Fruit fly (Drosophila melanogaster) whole organism, prepupa: ENCODE measurements around the gene CG1582.
A peak's percentile ranks its signal among the peaks of the same experiment; 100 is the strongest.

ENCODE experiments used
- CG10631 ChIP-seq: fragments of 200-800 bp; sonication (Bioruptor generic); optimal IDR thresholded peaks from 2 replicates; lab custom pipeline; 2016; ENCODE audit warnings: missing biosample characterization, missing genetic modification characterization
- CG10669 ChIP-seq: fragments of 200-800 bp; sonication (Bioruptor generic); optimal IDR thresholded peaks from 3 replicates; lab custom pipeline; 2018; ENCODE audit warnings: missing biosample characterization, mild to moderate bottlenecking, missing genetic modification characterization, moderate library complexity
- CG11762 ChIP-seq: fragments of 200-800 bp; sonication (Bioruptor generic); optimal IDR thresholded peaks from 3 replicates; lab custom pipeline; 2016; ENCODE audit warnings: missing biosample characterization, missing genetic modification characterization; ENCODE audit not compliant: insufficient read depth
- CG15336 ChIP-seq: fragments of 200-800 bp; sonication (Bioruptor generic); IDR thresholded peaks from 2 replicates; pipeline ENCODE4 v1.3.6; 2022; ENCODE audit warnings: missing biosample characterization, missing genetic modification characterization
- CG1621 ChIP-seq: fragments of 200-800 bp; sonication (Bioruptor generic); optimal IDR thresholded peaks from 3 replicates; lab custom pipeline; 2018; ENCODE audit warnings: missing biosample characterization, mild to moderate bottlenecking, missing genetic modification characterization
- CG16779 ChIP-seq: fragments of 200-800 bp; sonication (Bioruptor generic); optimal IDR thresholded peaks from 3 replicates; lab custom pipeline; 2017; ENCODE audit warnings: missing biosample characterization, mild to moderate bottlenecking, missing genetic modification characterization
- CG3032 ChIP-seq: fragments of 200-800 bp; optimal IDR thresholded peaks from 2 replicates; lab custom pipeline; 2019; ENCODE audit warnings: missing biosample characterization, mild to moderate bottlenecking, missing genetic modification characterization, moderate library complexity
- CG31627 ChIP-seq: fragments of 200-800 bp; sonication (Bioruptor generic); optimal IDR thresholded peaks from 3 replicates; lab custom pipeline; 2016; ENCODE audit warnings: missing biosample characterization, missing genetic modification characterization
- CG32006 ChIP-seq: fragments of 200-800 bp; sonication (Bioruptor generic); optimal IDR thresholded peaks from 3 replicates; lab custom pipeline; 2017; ENCODE audit warnings: missing biosample characterization, mild to moderate bottlenecking, missing genetic modification characterization
- CG34406 ChIP-seq: fragments of 200-800 bp; sonication (Bioruptor generic); optimal IDR thresholded peaks from 3 replicates; lab custom pipeline; 2016; ENCODE audit warnings: missing biosample characterization, missing genetic modification characterization
- CG3919 ChIP-seq: fragments of 200-800 bp; sonication (Bioruptor generic); optimal IDR thresholded peaks from 3 replicates; lab custom pipeline; 2016; ENCODE audit warnings: missing biosample characterization, missing genetic modification characterization
- CG4318 ChIP-seq: fragments of 200-800 bp; sonication (Bioruptor generic); optimal IDR thresholded peaks from 3 replicates; lab custom pipeline; 2017; ENCODE audit warnings: missing biosample characterization, mild to moderate bottlenecking, missing genetic modification characterization
- CG6163 ChIP-seq: fragments of 200-800 bp; sonication (Bioruptor generic); IDR thresholded peaks from 3 replicates; pipeline ENCODE4 v1.3.6; 2022; ENCODE audit warnings: missing biosample characterization, missing genetic modification characterization
- CG6276 ChIP-seq: fragments of 200-800 bp; sonication (Bioruptor generic); optimal IDR thresholded peaks from 2 replicates; lab custom pipeline; 2017; ENCODE audit warnings: missing biosample characterization, mild to moderate bottlenecking, missing genetic modification characterization
- CG6792 ChIP-seq: fragments of 200-800 bp; sonication (Bioruptor generic); optimal IDR thresholded peaks from 3 replicates; lab custom pipeline; 2016; ENCODE audit warnings: missing biosample characterization, missing genetic modification characterization
- CG6854 ChIP-seq: fragments of 200-800 bp; sonication (Bioruptor generic); optimal IDR thresholded peaks from 2 replicates; lab custom pipeline; 2017; ENCODE audit warnings: missing biosample characterization, mild to moderate bottlenecking, missing genetic modification characterization
- CG7368 ChIP-seq: fragments of 200-800 bp; sonication (Bioruptor generic); optimal IDR thresholded peaks from 3 replicates; lab custom pipeline; 2016; ENCODE audit warnings: missing biosample characterization, missing genetic modification characterization
- CG8119 ChIP-seq: fragments of 200-800 bp; sonication (Bioruptor generic); IDR thresholded peaks from 3 replicates; pipeline ENCODE4 v1.3.6; 2022; ENCODE audit warnings: missing biosample characterization, missing genetic modification characterization
- CG8319 ChIP-seq: fragments of 200-800 bp; sonication (Bioruptor generic); optimal IDR thresholded peaks from 3 replicates; lab custom pipeline; 2016; ENCODE audit warnings: missing biosample characterization, missing genetic modification characterization
- CG8632 ChIP-seq: fragments of 200-800 bp; sonication (Bioruptor generic); optimal IDR thresholded peaks from 3 replicates; lab custom pipeline; 2016; ENCODE audit warnings: missing biosample characterization, missing genetic modification characterization
- Eip75B ChIP-seq: fragments of 200-800 bp; sonication (Bioruptor generic); optimal IDR thresholded peaks from 3 replicates; lab custom pipeline; 2016; ENCODE audit warnings: missing biosample characterization, missing genetic modification characterization
- Eip78C ChIP-seq: fragments of 200-800 bp; sonication (Bioruptor generic); peaks from one replicate; lab custom pipeline; 2016; ENCODE audit warnings: missing biosample characterization, missing genetic modification characterization
- Eip93F ChIP-seq: fragments of 200-800 bp; sonication (Bioruptor generic); optimal IDR thresholded peaks from 2 replicates; lab custom pipeline; 2016; ENCODE audit warnings: missing biosample characterization, mild to moderate bottlenecking, missing genetic modification characterization
- Ets96B ChIP-seq: fragments of 200-800 bp; optimal IDR thresholded peaks from 2 replicates; lab custom pipeline; 2019; ENCODE audit warnings: missing biosample characterization, mild to moderate bottlenecking, missing genetic modification characterization, moderate library complexity
- Gug ChIP-seq: fragments of 200-800 bp; sonication (Bioruptor generic); IDR thresholded peaks from 2 replicates; pipeline ENCODE4 v1.3.6; 2022; ENCODE audit warnings: missing biosample characterization, missing genetic modification characterization
- Hr38 ChIP-seq: sonication (Bioruptor generic); optimal IDR thresholded peaks from 2 replicates; lab custom pipeline; 2016; ENCODE audit warnings: missing biosample characterization, missing genetic modification characterization
- Lpt ChIP-seq: fragments of 200-800 bp; sonication (Bioruptor generic); optimal IDR thresholded peaks from 3 replicates; lab custom pipeline; 2016; ENCODE audit warnings: missing biosample characterization, missing genetic modification characterization
- Met ChIP-seq: fragments of 200-800 bp; sonication (Bioruptor generic); optimal IDR thresholded peaks from 3 replicates; lab custom pipeline; 2016; ENCODE audit warnings: missing biosample characterization, missing genetic modification characterization
- OdsH ChIP-seq: fragments of 200-800 bp; sonication (Bioruptor generic); optimal IDR thresholded peaks from 3 replicates; lab custom pipeline; 2016; ENCODE audit warnings: missing biosample characterization, missing genetic modification characterization
- Smox ChIP-seq: fragments of 200-800 bp; sonication (Bioruptor generic); optimal IDR thresholded peaks from 3 replicates; lab custom pipeline; 2016; ENCODE audit warnings: missing biosample characterization, missing genetic modification characterization
- Sox102F ChIP-seq: fragments of 200-800 bp; sonication (Bioruptor generic); optimal IDR thresholded peaks from 2 replicates; lab custom pipeline; 2016; ENCODE audit warnings: missing biosample characterization, mild to moderate bottlenecking, missing genetic modification characterization
- Sox14 ChIP-seq: fragments of 200-800 bp; sonication (Bioruptor generic); optimal IDR thresholded peaks from 3 replicates; lab custom pipeline; 2016; ENCODE audit warnings: missing biosample characterization, missing genetic modification characterization
- Sox15 ChIP-seq: fragments of 200-800 bp; sonication (Bioruptor generic); optimal IDR thresholded peaks from 3 replicates; lab custom pipeline; 2016; ENCODE audit warnings: missing biosample characterization, missing genetic modification characterization
- achi ChIP-seq: fragments of 200-800 bp; sonication (Bioruptor generic); optimal IDR thresholded peaks from 3 replicates; lab custom pipeline; 2016; ENCODE audit warnings: missing biosample characterization, missing genetic modification characterization
- acj6 ChIP-seq: fragments of 200-800 bp; sonication (Bioruptor generic); optimal IDR thresholded peaks from 3 replicates; lab custom pipeline; 2016; ENCODE audit warnings: missing biosample characterization, missing genetic modification characterization
- cyc ChIP-seq: fragments of 200-800 bp; sonication (Bioruptor generic); optimal IDR thresholded peaks from 3 replicates; lab custom pipeline; 2016; ENCODE audit warnings: missing biosample characterization, missing genetic modification characterization
- dac ChIP-seq: fragments of 200-800 bp; sonication (Bioruptor generic); optimal IDR thresholded peaks from 2 replicates; lab custom pipeline; 2017; ENCODE audit warnings: missing biosample characterization, mild to moderate bottlenecking, missing genetic modification characterization
- esn ChIP-seq: fragments of 200-800 bp; sonication (Bioruptor generic); optimal IDR thresholded peaks from 2 replicates; lab custom pipeline; 2016; ENCODE audit warnings: missing biosample characterization, mild to moderate bottlenecking, missing genetic modification characterization, moderate library complexity
- fd59A ChIP-seq: fragments of 200-800 bp; sonication (Bioruptor generic); optimal IDR thresholded peaks from 2 replicates; lab custom pipeline; 2017; ENCODE audit warnings: missing biosample characterization, mild to moderate bottlenecking, missing genetic modification characterization, missing genetic modification reagents
- fd85E ChIP-seq: fragments of 200-800 bp; sonication (Bioruptor generic); optimal IDR thresholded peaks from 3 replicates; lab custom pipeline; 2016; ENCODE audit warnings: missing biosample characterization, missing genetic modification characterization
- fkh ChIP-seq: fragments of 200-800 bp; sonication (Bioruptor generic); optimal IDR thresholded peaks from 3 replicates; lab custom pipeline; 2017; ENCODE audit warnings: missing biosample characterization, mild to moderate bottlenecking, missing genetic modification characterization, moderate library complexity
- lz ChIP-seq: fragments of 200-800 bp; sonication (Bioruptor generic); optimal IDR thresholded peaks from 3 replicates; lab custom pipeline; 2016; ENCODE audit warnings: missing biosample characterization, missing genetic modification characterization
- net ChIP-seq: fragments of 200-800 bp; sonication (Bioruptor generic); optimal IDR thresholded peaks from 3 replicates; lab custom pipeline; 2016; ENCODE audit warnings: missing biosample characterization, missing genetic modification characterization
- pdm3 ChIP-seq: fragments of 200-800 bp; sonication (Bioruptor generic); optimal IDR thresholded peaks from 3 replicates; lab custom pipeline; 2016; ENCODE audit warnings: missing biosample characterization, missing genetic modification characterization
- ss ChIP-seq, 2 experiments: fragments of 200-800 bp; sonication (Bioruptor generic); optimal IDR thresholded peaks; 2 replicates in 1 of 2; 3 replicates in 1 of 2; lab custom pipeline; 2017 to 2018; ENCODE audit warnings: mild to moderate bottlenecking in 2 of 2, missing biosample characterization in 2 of 2, missing genetic modification characterization in 2 of 2, moderate library complexity in 1 of 2
- svp ChIP-seq: fragments of 200-800 bp; sonication (Bioruptor generic); peaks from one replicate; lab custom pipeline; 2016; ENCODE audit warnings: missing biosample characterization, missing genetic modification characterization
- topi ChIP-seq: fragments of 200-800 bp; sonication (Bioruptor generic); optimal IDR thresholded peaks from 3 replicates; lab custom pipeline; 2016; ENCODE audit warnings: missing biosample characterization, missing genetic modification characterization

Gene CG1582

dm6 chrX:10936599-10936998, 37.5 kb upstream of the CG1582 start (continued):
- TF ChIP-seq CG1621 (tag; lab: Kevin White, UChicago) (peak; percentile 88), CG3919 (GFP tag; lab: Kevin White, UChicago) (peak; percentile 90), Sox102F (GFP tag; lab: Kevin White, UChicago) (peak; percentile 56), CG8119 (GFP tag; lab: Robert Waterston, UW) (peak; percentile 88), fkh (GFP tag; lab: Kevin White, UChicago) (peak; percentile 17), CG34406 (peak; percentile 76), Sox14 (peak; percentile 70), achi (GFP tag; lab: Kevin White, UChicago) (peak; percentile 86), fd85E (GFP tag; lab: Kevin White, UChicago) (peak; percentile 50), CG16779 (tag; lab: Kevin White, UChicago) (peak; percentile 71), CG10631 (GFP tag; lab: Kevin White, UChicago) (peak; percentile 88), cyc (peak; percentile 51), Gug (GFP tag; lab: Robert Waterston, UW) (peak; percentile 80), svp (GFP tag; lab: Kevin White, UChicago) (peak; percentile 73), Sox15 (GFP tag; lab: Kevin White, UChicago) (peak; percentile 54), net (GFP tag; lab: Kevin White, UChicago) (peak; percentile 87), Met (GFP tag; lab: Kevin White, UChicago) (peak; percentile 68), pdm3 (GFP tag; lab: Kevin White, UChicago) (peak; percentile 88), CG6163 (GFP tag; lab: Robert Waterston, UW) (peak; percentile 93), OdsH (GFP tag; lab: Kevin White, UChicago) (peak; percentile 86), acj6 (GFP tag; lab: Kevin White, UChicago) (peak; percentile 85), CG11762 (peak; percentile 78), lz (GFP tag; lab: Kevin White, UChicago) (peak; percentile 52), CG8319 (GFP tag; lab: Kevin White, UChicago) (peak; percentile 62), CG32006 (GFP tag; lab: Kevin White, UChicago) (peak; percentile 87), CG7368 (peak; percentile 83), Ets96B (tag; lab: Kevin White, UChicago) (peak; percentile 88), CG6276 (GFP tag; lab: Kevin White, UChicago) (peak; percentile 83), Eip78C (GFP tag; lab: Kevin White, UChicago) (peak; percentile 95), Lpt (GFP tag; lab: Kevin White, UChicago) (peak; percentile 80), topi (GFP tag; lab: Kevin White, UChicago) (peak; percentile 69)

- TF ChIP-seq CG16779 (tag; lab: Kevin White, UChicago) (no peak), CG8632 (GFP tag; lab: Kevin White, UChicago) (no peak), CG10669 (GFP tag; lab: Kevin White, UChicago) (no peak), fd59A (no peak), CG6854 (no peak)
- TF ChIP-seq, all 60 proteins: peak for 0
Measured at dm6 chrX:10935587-10935986, 36.5 kb upstream of the CG1582 start.

dm6 chrX:10933776-10934175, 34.7 kb upstream of the CG1582 start:
- peak; percentile 72 for TF ChIP-seq CG6163 (GFP tag; lab: Robert Waterston, UW)
- no peak for TF ChIP-seq CG3032 (tag; lab: Kevin White, UChicago)
- peak; percentile 20 for TF ChIP-seq cyc
- no peak for TF ChIP-seq Eip93F (GFP tag; lab: Kevin White, UChicago)
- peak; percentile 24 for TF ChIP-seq Eip75B (GFP tag; lab: Kevin White, UChicago)
- TF ChIP-seq CG15336 (GFP tag; lab: Robert Waterston, UW), result peak; percentile 61
- TF ChIP-seq CG7368, result peak; percentile 31
- TF ChIP-seq Eip78C (GFP tag; lab: Kevin White, UChicago), result peak; percentile 49
- TF ChIP-seq net (GFP tag; lab: Kevin White, UChicago), result peak; percentile 27
- TF ChIP-seq svp (GFP tag; lab: Kevin White, UChicago), result peak; percentile 12
- TF ChIP-seq Sox102F (GFP tag; lab: Kevin White, UChicago), result no peak
- TF ChIP-seq CG10631 (GFP tag; lab: Kevin White, UChicago), result peak; percentile 30
- peak; percentile 37 for TF ChIP-seq lz (GFP tag; lab: Kevin White, UChicago)
- peak; percentile 69 for TF ChIP-seq CG32006 (GFP tag; lab: Kevin White, UChicago)
- TF ChIP-seq Gug (GFP tag; lab: Robert Waterston, UW), result no peak
- peak; percentile 19 for TF ChIP-seq CG31627 (GFP tag; lab: Kevin White, UChicago)
- TF ChIP-seq fkh (GFP tag; lab: Kevin White, UChicago), result no peak
- no peak for TF ChIP-seq Hr38 (GFP tag; lab: Kevin White, UChicago)
- peak; percentile 38 for TF ChIP-seq CG6276 (GFP tag; lab: Kevin White, UChicago)
- TF ChIP-seq dac (GFP tag; lab: Kevin White, UChicago), result peak; percentile 31
- peak; percentile 22 for TF ChIP-seq Smox (GFP tag; lab: Kevin White, UChicago)
- TF ChIP-seq ss (GFP tag; optimal IDR thresholded peaks at IDR 0.05; lab: Kevin White, UChicago), result no peak
- peak; percentile 10 for TF ChIP-seq CG6792 (GFP tag; lab: Kevin White, UChicago)
- TF ChIP-seq esn (GFP tag; lab: Kevin White, UChicago), result peak; percentile 39
- peak; percentile 28 for TF ChIP-seq CG4318 (GFP tag; lab: Kevin White, UChicago)
- TF ChIP-seq fd85E (GFP tag; lab: Kevin White, UChicago), result no peak
- TF ChIP-seq acj6 (GFP tag; lab: Kevin White, UChicago), result peak; percentile 52
